Fruit fly (Drosophila melanogaster): ENCODE data around the gene CG7194.

The CG7194 gene

dm6 chr3L:8325559-8325958 is 21.7 kb upstream of the CG7194 start, which contains the start of gene CG34461:
CG34461 (plus strand) TSS chr3L:8325859.
- TF ChIP-seq psq (optimal IDR thresholded peaks at IDR 0.05) = no peak
- TF ChIP-seq Dll (optimal IDR thresholded peaks at IDR 0.05) = no peak
- no peak for TF ChIP-seq usp (GFP tag; optimal IDR thresholded peaks at IDR 0.05)
- TF ChIP-seq pan (optimal IDR thresholded peaks at IDR 0.05) = no peak
- no peak for TF ChIP-seq CG8478 (optimal IDR thresholded peaks at IDR 0.05)
- TF ChIP-seq EcR (GFP tag; optimal IDR thresholded peaks at IDR 0.05) = no peak

- TF ChIP-seq Dll (optimal IDR thresholded peaks at IDR 0.05) (no peak), pan (optimal IDR thresholded peaks at IDR 0.05) (no peak), CG8478 (optimal IDR thresholded peaks at IDR 0.05) (no peak)
These were observed 20.0 kb upstream of the CG7194 start for dm6 chr3L:8323817-8324216.

dm6 chr3L:8320105-8320813 is 16.4 kb upstream of the CG7194 start, which contains the start of gene CG13670:
CG13670 (plus strand) TSS chr3L:8320763.
- TF ChIP-seq Dll (optimal IDR thresholded peaks at IDR 0.05) (no peak), pan (optimal IDR thresholded peaks at IDR 0.05) (no peak), EcR (GFP tag; optimal IDR thresholded peaks at IDR 0.05) (no peak), CG8478 (optimal IDR thresholded peaks at IDR 0.05) (no peak), usp (GFP tag; optimal IDR thresholded peaks at IDR 0.05) (no peak), psq (optimal IDR thresholded peaks at IDR 0.05) (no peak)

- TF ChIP-seq EcR (GFP tag; optimal IDR thresholded peaks at IDR 0.05) (no peak), pan (optimal IDR thresholded peaks at IDR 0.05) (no peak), psq (optimal IDR thresholded peaks at IDR 0.05) (no peak)
These were observed 15.2 kb upstream of the CG7194 start, which contains the start of gene CG43059 for dm6 chr3L:8318916-8319506. CG43059 (minus strand) TSS chr3L:8318966.

dm6 chr3L:8315141-8315816 is 11.4 kb upstream of the CG7194 start, which contains the start of gene Cpsf6:
Cpsf6 (minus strand) TSS chr3L:8315502.
- peak; percentile 65 for TF ChIP-seq CG8478 (optimal IDR thresholded peaks at IDR 0.05)
- TF ChIP-seq EcR (GFP tag; optimal IDR thresholded peaks at IDR 0.05) = no peak
- no peak for TF ChIP-seq pan (optimal IDR thresholded peaks at IDR 0.05)
- no peak for TF ChIP-seq usp (GFP tag; optimal IDR thresholded peaks at IDR 0.05)
- no peak for TF ChIP-seq psq (optimal IDR thresholded peaks at IDR 0.05)

- TF ChIP-seq usp (GFP tag; optimal IDR thresholded peaks at IDR 0.05) (no peak), Dll (optimal IDR thresholded peaks at IDR 0.05) (no peak), pan (optimal IDR thresholded peaks at IDR 0.05) (peak; percentile 45)
These were observed 10.9 kb upstream of the CG7194 start for dm6 chr3L:8314788-8315140.

- no peak for TF ChIP-seq pan (optimal IDR thresholded peaks at IDR 0.05)
These were observed 8.4 kb upstream of the CG7194 start for dm6 chr3L:8312290-8312689.

- TF ChIP-seq EcR (GFP tag; optimal IDR thresholded peaks at IDR 0.05) (no peak), psq (optimal IDR thresholded peaks at IDR 0.05) (no peak)
These were observed 5.1 kb upstream of the CG7194 start, which contains the start of gene BI-1 for dm6 chr3L:8308891-8309352. BI-1 (minus strand) TSS chr3L:8308941.

- TF ChIP-seq Dll (optimal IDR thresholded peaks at IDR 0.05) = no peak
- TF ChIP-seq pan (optimal IDR thresholded peaks at IDR 0.05) = no peak
- no peak for TF ChIP-seq usp (GFP tag; optimal IDR thresholded peaks at IDR 0.05)
- TF ChIP-seq CG8478 (optimal IDR thresholded peaks at IDR 0.05) = no peak
- TF ChIP-seq psq (optimal IDR thresholded peaks at IDR 0.05) = no peak
- TF ChIP-seq EcR (GFP tag; optimal IDR thresholded peaks at IDR 0.05) = no peak
These were observed 3.0 kb upstream of the CG7194 start, which contains the start of gene Gr66a for dm6 chr3L:8306880-8307279. Gr66a (minus strand) TSS chr3L:8306980.

- TF ChIP-seq pan (optimal IDR thresholded peaks at IDR 0.05) = no peak
- TF ChIP-seq EcR (GFP tag; optimal IDR thresholded peaks at IDR 0.05) = no peak
- no peak for TF ChIP-seq Dll (optimal IDR thresholded peaks at IDR 0.05)
- TF ChIP-seq psq (optimal IDR thresholded peaks at IDR 0.05) = no peak
- no peak for TF ChIP-seq CG8478 (optimal IDR thresholded peaks at IDR 0.05)
- TF ChIP-seq usp (GFP tag; optimal IDR thresholded peaks at IDR 0.05) = no peak
These were observed 4.4 kb downstream of the CG7194 start, which contains the start of the genes Arl5 and CG13671 for dm6 chr3L:8299224-8300130. Arl5 (minus strand) TSS chr3L:8299839. CG13671 (plus strand) TSS chr3L:8300064.

- TF ChIP-seq CG8478 (optimal IDR thresholded peaks at IDR 0.05) (no peak), pan (optimal IDR thresholded peaks at IDR 0.05) (peak; percentile 5)
These were observed 6.4 kb downstream of the CG7194 start for dm6 chr3L:8297488-8297887.

dm6 chr3L:8296941-8297340 is 6.9 kb downstream of the CG7194 start, which contains the start of gene Rab19:
Rab19 (plus strand) TSS chr3L:8297018.
- TF ChIP-seq usp (GFP tag; optimal IDR thresholded peaks at IDR 0.05) (no peak), pan (optimal IDR thresholded peaks at IDR 0.05) (no peak), CG8478 (optimal IDR thresholded peaks at IDR 0.05) (no peak), EcR (GFP tag; optimal IDR thresholded peaks at IDR 0.05) (no peak), Dll (optimal IDR thresholded peaks at IDR 0.05) (no peak), psq (optimal IDR thresholded peaks at IDR 0.05) (no peak)
